Worm (Caenorhabditis elegans) whole organism, L2 larva: ENCODE results near the gene F59B10.4.

ENCODE experiments used
- C34F6.9 ChIP-seq: fragments of 150-350 bp; optimal IDR thresholded peaks from 2 replicates; lab custom pipeline; 2014; ENCODE audit warnings: missing biosample characterization, missing genetic modification characterization
- F13H6.1 ChIP-seq: sonication (generic microtip); optimal IDR thresholded peaks from 2 replicates; lab custom pipeline; 2016; ENCODE audit warnings: missing genetic modification characterization, missing compliant biosample characterization
- R02D3.7 ChIP-seq: fragments of 150-350 bp; optimal IDR thresholded peaks from 2 replicates; lab custom pipeline; 2014; ENCODE audit warnings: missing biosample characterization, missing genetic modification characterization
- Y55F3AM.14 ChIP-seq: fragments of 200-800 bp; sonication (Bioruptor generic); optimal IDR thresholded peaks from 2 replicates; lab custom pipeline; 2018; ENCODE audit warnings: mild to moderate bottlenecking, missing genetic modification characterization, missing compliant biosample characterization
- ZK546.5 ChIP-seq: sonication (generic microtip); optimal IDR thresholded peaks from 2 replicates; lab custom pipeline; 2017; ENCODE audit warnings: missing biosample characterization, missing genetic modification characterization
- ceh-16 ChIP-seq: fragments of 150-350 bp; optimal IDR thresholded peaks from 2 replicates; lab custom pipeline; 2014; ENCODE audit warnings: missing biosample characterization, missing genetic modification characterization
- crh-2 ChIP-seq: sonication (generic microtip); optimal IDR thresholded peaks from 2 replicates; lab custom pipeline; 2017; ENCODE audit warnings: missing biosample characterization, missing genetic modification characterization
- dmd-4 ChIP-seq: sonication (generic microtip); optimal IDR thresholded peaks from 2 replicates; lab custom pipeline; 2017; ENCODE audit warnings: missing biosample characterization, missing genetic modification characterization
- egl-27 ChIP-seq: sonication (generic microtip); optimal IDR thresholded peaks from 3 replicates; lab custom pipeline; 2017; ENCODE audit warnings: missing biosample characterization, missing genetic modification reagents, missing genetic modification characterization
- elt-1 ChIP-seq: fragments of 150-350 bp; optimal IDR thresholded peaks from 2 replicates; lab custom pipeline; 2014; ENCODE audit warnings: missing biosample characterization, missing genetic modification characterization
- fos-1 ChIP-seq: fragments of 150-350 bp; optimal IDR thresholded peaks from 2 replicates; lab custom pipeline; 2014; ENCODE audit warnings: missing biosample characterization, missing genetic modification characterization
- lin-11 ChIP-seq: fragments of 150-350 bp; sonication (generic microtip); optimal IDR thresholded peaks from 2 replicates; lab custom pipeline; 2014; ENCODE audit warnings: missing biosample characterization, missing genetic modification characterization, inconsistent platforms, mixed read lengths
- lin-13 ChIP-seq: fragments of 150-350 bp; optimal IDR thresholded peaks from 2 replicates; lab custom pipeline; 2014; ENCODE audit warnings: missing biosample characterization, missing genetic modification reagents, missing genetic modification characterization
- lin-39 ChIP-seq: fragments of 150-350 bp; optimal IDR thresholded peaks from 2 replicates; lab custom pipeline; 2014; ENCODE audit warnings: missing biosample characterization, missing genetic modification reagents, missing genetic modification characterization
- lsy-2 ChIP-seq, 2 experiments: fragments of 150-350 bp in 1 of 2; sonication (generic microtip) in 1 of 2; optimal IDR thresholded peaks; 2 replicates each; lab custom pipeline; 2014 to 2017; ENCODE audit warnings: missing biosample characterization in 2 of 2, missing genetic modification characterization in 2 of 2
- mab-5 ChIP-seq: fragments of 150-350 bp; optimal IDR thresholded peaks from 2 replicates; lab custom pipeline; 2014; ENCODE audit warnings: missing biosample characterization, missing genetic modification characterization
- mbf-1 ChIP-seq: sonication (generic microtip); optimal IDR thresholded peaks from 2 replicates; lab custom pipeline; 2017; ENCODE audit warnings: missing biosample characterization, missing genetic modification characterization
- mdl-1 ChIP-seq, 2 experiments: fragments of 150-350 bp in 1 of 2; sonication (generic microtip) in 1 of 2; optimal IDR thresholded peaks; 2 replicates each; lab custom pipeline; 2017; ENCODE audit warnings: missing biosample characterization in 2 of 2, missing genetic modification characterization in 2 of 2
- nhr-10 ChIP-seq: sonication (generic microtip); optimal IDR thresholded peaks from 2 replicates; lab custom pipeline; 2017; ENCODE audit warnings: missing biosample characterization, missing genetic modification characterization
- nhr-12 ChIP-seq: fragments of 150-350 bp; optimal IDR thresholded peaks from 2 replicates; lab custom pipeline; 2014; ENCODE audit warnings: missing biosample characterization, missing genetic modification characterization
- nhr-129 ChIP-seq: fragments of 150-350 bp; optimal IDR thresholded peaks from 2 replicates; lab custom pipeline; 2014; ENCODE audit warnings: missing biosample characterization, missing genetic modification characterization
- nhr-21 ChIP-seq: fragments of 150-350 bp; optimal IDR thresholded peaks from 2 replicates; lab custom pipeline; 2014; ENCODE audit warnings: missing biosample characterization, missing genetic modification characterization
- nhr-23 ChIP-seq: fragments of 150-350 bp; optimal IDR thresholded peaks from 2 replicates; lab custom pipeline; 2014; ENCODE audit warnings: missing biosample characterization, missing genetic modification reagents, missing genetic modification characterization
- nhr-237 ChIP-seq: fragments of 150-350 bp; optimal IDR thresholded peaks from 2 replicates; lab custom pipeline; 2014; ENCODE audit warnings: missing biosample characterization, missing genetic modification characterization
- nhr-6 ChIP-seq: fragments of 150-350 bp; optimal IDR thresholded peaks from 2 replicates; lab custom pipeline; 2014; ENCODE audit warnings: missing biosample characterization, missing genetic modification characterization
- nhr-77 ChIP-seq: fragments of 150-350 bp; optimal IDR thresholded peaks from 2 replicates; lab custom pipeline; 2014; ENCODE audit warnings: missing biosample characterization, missing genetic modification characterization
- peb-1 ChIP-seq: fragments of 150-350 bp; optimal IDR thresholded peaks from 2 replicates; lab custom pipeline; 2014; ENCODE audit warnings: missing biosample characterization, missing genetic modification characterization
- sem-4 ChIP-seq: fragments of 150-350 bp; optimal IDR thresholded peaks from 2 replicates; lab custom pipeline; 2014; ENCODE audit warnings: missing biosample characterization, missing genetic modification reagents, missing genetic modification characterization
- skn-1 ChIP-seq: sonication (generic microtip); optimal IDR thresholded peaks from 2 replicates; lab custom pipeline; 2017; ENCODE audit warnings: missing biosample characterization, missing genetic modification characterization
- sma-3 ChIP-seq: sonication (generic microtip); optimal IDR thresholded peaks from 2 replicates; lab custom pipeline; 2016; ENCODE audit warnings: missing genetic modification reagents, missing genetic modification characterization, missing compliant biosample characterization
- unc-39 ChIP-seq: fragments of 150-350 bp; optimal IDR thresholded peaks from 2 replicates; lab custom pipeline; 2014; ENCODE audit warnings: missing biosample characterization, missing genetic modification characterization
- unc-55 ChIP-seq: fragments of 150-350 bp; sonication (generic microtip); optimal IDR thresholded peaks from 3 replicates; lab custom pipeline; 2014; ENCODE audit warnings: missing biosample characterization, missing genetic modification reagents, missing genetic modification characterization
- unc-62 ChIP-seq: fragments of 150-350 bp; optimal IDR thresholded peaks from 2 replicates; lab custom pipeline; 2014; ENCODE audit warnings: missing biosample characterization, missing genetic modification reagents, missing genetic modification characterization
- zag-1 ChIP-seq: fragments of 150-350 bp; optimal IDR thresholded peaks from 2 replicates; lab custom pipeline; 2014; ENCODE audit warnings: missing biosample characterization, missing genetic modification characterization
- ztf-1 ChIP-seq: fragments of 200-800 bp; sonication (Bioruptor generic); conservative IDR thresholded peaks from 2 replicates; pipeline ENCODE4 v1.3.6; 2022; ENCODE audit warnings: missing genetic modification characterization, missing compliant biosample characterization
- ztf-11 ChIP-seq: sonication (generic microtip); optimal IDR thresholded peaks from 2 replicates; lab custom pipeline; 2017; ENCODE audit warnings: missing biosample characterization, missing genetic modification characterization
- ztf-4 ChIP-seq: fragments of 150-350 bp; optimal IDR thresholded peaks from 2 replicates; lab custom pipeline; 2014; ENCODE audit warnings: missing biosample characterization, missing genetic modification characterization

Gene F59B10.4

ce11 chrII:10476959-10477358 is 42.0 kb downstream of the F59B10.4 start, which contains the start of gene ZK666.4:
ZK666.4 (plus strand) TSS chrII:10477259.
- TF ChIP-seq R02D3.7 (tag; lab: Kevin White, UChicago) (no peak), lin-11 (tag; lab: Kevin White, UChicago) (no peak), nhr-21 (tag; lab: Kevin White, UChicago) (no peak), skn-1 (tag; lab: Kevin White, UChicago) (no peak), nhr-12 (tag; lab: Kevin White, UChicago) (no peak), lin-13 (GFP tag; lab: Kevin White, UChicago) (no peak), unc-55 (GFP tag; lab: Kevin White, UChicago) (no peak), nhr-77 (no peak), nhr-237 (tag; lab: Kevin White, UChicago) (no peak), lsy-2 (tag; optimal IDR thresholded peaks at IDR 0.05; lab: Kevin White, UChicago) (no peak), nhr-6 (tag; lab: Kevin White, UChicago) (no peak), Y55F3AM.14 (GFP tag; lab: Kevin White, UChicago) (no peak), ZK546.5 (tag; lab: Kevin White, UChicago) (no peak), nhr-10 (no peak), mab-5 (tag; lab: Kevin White, UChicago) (no peak), sma-3 (no peak), ceh-16 (no peak), ztf-11 (tag; lab: Kevin White, UChicago) (no peak)
- TF ChIP-seq, all 48 proteins: peak for 0

DNA sequence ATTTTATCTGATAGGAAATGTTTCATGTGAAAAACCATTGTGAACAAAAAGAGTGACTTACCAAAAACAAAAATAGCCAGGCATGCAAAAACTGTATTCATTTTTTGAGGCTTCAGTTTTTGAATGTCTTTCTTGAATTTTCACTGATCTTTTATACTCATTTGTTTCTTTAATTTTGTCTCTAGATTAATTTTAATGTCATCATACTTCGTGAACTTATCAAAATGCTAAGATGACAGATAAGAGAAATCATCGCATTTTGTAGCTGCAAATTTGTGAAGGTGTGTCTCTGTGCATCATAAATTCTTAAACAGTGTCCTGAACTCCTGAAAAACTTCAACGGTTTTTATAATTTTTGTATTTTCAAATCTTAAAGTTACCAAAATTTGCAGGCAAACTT is 42.9 kb downstream of the F59B10.4 start, which contains the start of gene clec-58:
TSS of gene clec-58 (minus strand) at position 101 of the 400 bp plus-strand sequence.
- TF ChIP-seq sem-4 (tag; lab: Kevin White, UChicago) (no peak), nhr-12 (tag; lab: Kevin White, UChicago) (no peak), mab-5 (tag; lab: Kevin White, UChicago) (no peak), nhr-237 (tag; lab: Kevin White, UChicago) (no peak), lsy-2 (tag; optimal IDR thresholded peaks at IDR 0.05; lab: Kevin White, UChicago) (no peak), ceh-16 (no peak), elt-1 (tag; lab: Kevin White, UChicago) (no peak), ztf-1 (GFP tag; lab: Robert Waterston, UW) (no peak), nhr-6 (tag; lab: Kevin White, UChicago) (no peak), nhr-23 (no peak)

DNA sequence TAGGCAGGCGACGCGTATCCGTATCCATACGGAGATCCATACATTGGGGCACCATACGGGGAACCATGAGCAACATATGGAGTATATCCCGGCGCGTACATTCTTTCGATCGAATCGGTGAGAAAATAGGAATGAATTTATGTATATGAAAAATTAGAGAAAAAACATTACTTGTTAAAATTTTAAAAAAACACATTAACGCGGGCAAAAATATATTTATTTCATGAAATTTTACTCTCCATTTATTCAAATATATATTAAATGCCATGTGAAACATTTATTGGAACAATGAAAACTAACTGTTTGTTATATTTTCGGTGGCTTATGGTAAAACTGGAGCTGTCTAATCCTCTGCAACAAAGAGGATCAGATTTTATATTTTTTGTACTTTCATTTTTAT is 47.1 kb downstream of the F59B10.4 start, which contains the start of gene ZK666.2:
TSS of gene ZK666.2 (minus strand) at position 101 of the 400 bp plus-strand sequence.
- TF ChIP-seq mab-5 (tag; lab: Kevin White, UChicago) (no peak), unc-39 (no peak), peb-1 (no peak), fos-1 (tag; lab: Kevin White, UChicago) (no peak), egl-27 (tag; lab: Kevin White, UChicago) (no peak), dmd-4 (no peak), ztf-1 (GFP tag; lab: Robert Waterston, UW) (no peak), mbf-1 (tag; lab: Kevin White, UChicago) (no peak), ztf-4 (tag; lab: Kevin White, UChicago) (no peak), sma-3 (no peak), C34F6.9 (tag; lab: Kevin White, UChicago) (no peak), lin-39 (tag; lab: Kevin White, UChicago) (no peak), ZK546.5 (tag; lab: Kevin White, UChicago) (no peak), crh-2 (no peak), nhr-10 (no peak)

DNA sequence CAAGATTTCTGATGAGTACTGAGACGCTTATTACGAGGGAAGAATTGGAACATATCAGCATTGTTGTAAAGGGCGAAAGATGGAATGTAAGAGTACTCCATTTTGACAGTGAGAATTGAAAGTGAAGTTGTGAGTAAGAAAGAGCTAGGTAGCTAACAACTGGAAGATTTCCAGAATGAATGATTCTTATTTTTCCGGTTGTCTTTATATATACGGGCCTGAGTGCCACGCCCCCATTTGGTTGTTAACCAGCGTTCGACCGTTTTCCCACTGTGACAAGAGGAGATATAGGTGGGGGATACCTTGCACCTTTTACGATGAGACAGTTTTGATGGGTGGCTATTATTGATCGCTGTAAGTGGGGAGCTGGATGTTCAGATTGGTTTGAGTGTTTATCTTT is 47.7 kb downstream of the F59B10.4 start, which contains the start of gene ZK666.1:
TSS of gene ZK666.1 (minus strand) at position 101 of the 400 bp plus-strand sequence.
- TF ChIP-seq nhr-237 (tag; lab: Kevin White, UChicago) (no peak), nhr-129 (no peak), skn-1 (tag; lab: Kevin White, UChicago) (no peak), zag-1 (tag; lab: Kevin White, UChicago) (no peak), mdl-1 (tag; optimal IDR thresholded peaks at IDR 0.05; lab: Kevin White, UChicago) (no peak), egl-27 (tag; lab: Kevin White, UChicago) (no peak), nhr-6 (tag; lab: Kevin White, UChicago) (no peak), Y55F3AM.14 (GFP tag; lab: Kevin White, UChicago) (no peak), crh-2 (no peak), ceh-16 (no peak), unc-62 (GFP tag; lab: Kevin White, UChicago) (no peak), F13H6.1 (no peak), nhr-23 (no peak), unc-39 (no peak), ztf-1 (GFP tag; lab: Robert Waterston, UW) (no peak), fos-1 (tag; lab: Kevin White, UChicago) (no peak)
